Worm (Caenorhabditis elegans): ENCODE measurements around the gene aak-2.

aak-2 gene

ce11 chrX:16787152-16787551 lies 8.7 kb upstream of the aak-2 start:
- TF ChIP-seq ceh-88 (GFP tag; IDR thresholded peaks at IDR 0.05) = no peak
- no peak for TF ChIP-seq efl-1 (optimal IDR thresholded peaks at IDR 0.05)
- TF ChIP-seq efl-1 (GFP tag; optimal IDR thresholded peaks at IDR 0.05 in 1 of 2) = peak in 1 of 2 experiments; percentile 81
- TF ChIP-seq rnt-1 (tag; optimal IDR thresholded peaks at IDR 0.05) = no peak

- TF ChIP-seq zip-4 (GFP tag; optimal IDR thresholded peaks at IDR 0.05) (no peak), hpl-2 (GFP tag; optimal IDR thresholded peaks at IDR 0.05) (no peak), efl-1 (optimal IDR thresholded peaks at IDR 0.05) (no peak), efl-1 (GFP tag; optimal IDR thresholded peaks at IDR 0.05 in 1 of 2) (peak in 1 of 2 experiments; percentile 75), nhr-90 (tag; optimal IDR thresholded peaks at IDR 0.05; ENCODE audit: poor library complexity) (no peak)
These were observed 3.1 kb upstream of the aak-2 start, which contains the start of gene got-1.2 for ce11 chrX:16792700-16793176. Gene got-1.2 (minus strand): TSS chrX:16793126.

DNA sequence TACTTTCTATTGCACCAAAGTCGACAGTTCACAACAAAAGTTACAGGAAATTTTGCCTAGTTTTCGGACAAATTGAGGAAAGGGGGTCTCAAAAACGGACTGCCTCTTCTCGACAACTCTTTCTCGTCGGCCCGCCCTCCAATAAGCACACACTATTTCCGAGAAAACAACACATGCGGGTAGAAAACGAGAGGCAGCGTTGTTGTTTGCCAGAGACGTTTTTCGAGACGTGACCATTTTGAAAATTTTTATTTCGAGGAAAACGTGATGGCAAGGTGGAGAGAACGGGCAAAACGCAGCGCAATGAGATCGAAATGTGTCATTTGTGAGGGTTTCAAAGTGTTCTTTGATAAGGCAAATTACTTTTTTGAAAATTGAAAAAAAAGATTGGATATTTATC lies 2.4 kb upstream of the aak-2 start:
- TF ChIP-seq isw-1 (GFP tag; IDR thresholded peaks at IDR 0.05) (no peak), unc-62 (GFP tag; optimal IDR thresholded peaks at IDR 0.05) (no peak), ztf-4 (tag; optimal IDR thresholded peaks at IDR 0.05) (no peak), unc-30 (tag; optimal IDR thresholded peaks at IDR 0.05) (no peak), lin-15B (tag; optimal IDR thresholded peaks at IDR 0.05) (no peak), vab-15 (tag; optimal IDR thresholded peaks at IDR 0.05) (no peak), snpc-4 (tag; optimal IDR thresholded peaks at IDR 0.05) (no peak), fkh-10 (GFP tag; optimal IDR thresholded peaks at IDR 0.05) (no peak), unc-86 (tag; optimal IDR thresholded peaks at IDR 0.05) (no peak), nhr-84 (tag; optimal IDR thresholded peaks at IDR 0.05) (no peak), zip-4 (GFP tag; optimal IDR thresholded peaks at IDR 0.05) (no peak), ets-5 (GFP tag; IDR thresholded peaks at IDR 0.05) (no peak), lir-3 (tag; optimal IDR thresholded peaks at IDR 0.05; ENCODE audit: poor library complexity) (no peak), lin-13 (GFP tag; optimal IDR thresholded peaks at IDR 0.05) (no peak), sptf-1 (tag; optimal IDR thresholded peaks at IDR 0.05) (no peak), skn-1 (tag; optimal IDR thresholded peaks at IDR 0.05) (no peak), lin-14 (GFP tag; optimal IDR thresholded peaks at IDR 0.05) (peak; percentile 78), alr-1 (tag; optimal IDR thresholded peaks at IDR 0.05; ENCODE audit: borderline replicate concordance) (no peak), egl-13 (tag; optimal IDR thresholded peaks at IDR 0.05) (no peak), tbx-2 (tag; optimal IDR thresholded peaks at IDR 0.05) (peak; percentile 20), lin-35 (GFP tag; optimal IDR thresholded peaks at IDR 0.05) (peak in 1 of 2 experiments; percentile 55), xbp-1 (tag; optimal IDR thresholded peaks at IDR 0.05) (no peak), sox-4 (tag; optimal IDR thresholded peaks at IDR 0.05) (no peak), unc-98 (GFP tag; IDR thresholded peaks at IDR 0.05) (no peak), lsy-2 (tag; optimal IDR thresholded peaks at IDR 0.05) (peak in 1 of 2 experiments; percentile 10), snu-23 (GFP tag; optimal IDR thresholded peaks at IDR 0.05) (peak; percentile 23), unc-130 (tag; optimal IDR thresholded peaks at IDR 0.05) (peak; percentile 34), nhr-71 (tag; optimal IDR thresholded peaks at IDR 0.05) (peak; percentile 49), aha-1 (tag; optimal IDR thresholded peaks at IDR 0.05) (no peak), egl-27 (tag; optimal IDR thresholded peaks at IDR 0.05) (no peak), ztf-11 (tag; optimal IDR thresholded peaks at IDR 0.05) (no peak), hlh-4 (tag; optimal IDR thresholded peaks at IDR 0.05) (no peak), ceh-90 (tag; optimal IDR thresholded peaks at IDR 0.05) (no peak), rnt-1 (tag; optimal IDR thresholded peaks at IDR 0.05) (peak; percentile 33), ceh-63 (GFP tag; optimal IDR thresholded peaks at IDR 0.05) (no peak), hpl-2 (GFP tag; optimal IDR thresholded peaks at IDR 0.05) (no peak), sup-37 (GFP tag; optimal IDR thresholded peaks at IDR 0.05) (no peak), nhr-77 (tag; optimal IDR thresholded peaks at IDR 0.05) (no peak), nhr-11 (tag; optimal IDR thresholded peaks at IDR 0.05) (no peak), nhr-28 (tag; optimal IDR thresholded peaks at IDR 0.05) (no peak), efl-3 (GFP tag; optimal IDR thresholded peaks at IDR 0.05) (no peak), dpl-1 (GFP tag; optimal IDR thresholded peaks at IDR 0.05) (no peak), F16B12.6 (tag; optimal IDR thresholded peaks at IDR 0.05) (no peak), jun-1 (tag; optimal IDR thresholded peaks at IDR 0.05) (no peak), ama-1 (optimal IDR thresholded peaks at IDR 0.05) (no peak)
